Worm (Caenorhabditis elegans) whole organism, L2 larva: ENCODE data around the gene rsp-2.

Source experiments
- C34F6.9 ChIP-seq: fragments of 150-350 bp; optimal IDR thresholded peaks from 2 replicates; lab custom pipeline; 2014; ENCODE audit warnings: missing biosample characterization, missing genetic modification characterization
- ama-1 ChIP-seq: fragments of 150-350 bp; optimal IDR thresholded peaks from 2 replicates; lab custom pipeline; 2018; ENCODE audit warnings: inconsistent platforms
- ceh-16 ChIP-seq: fragments of 150-350 bp; optimal IDR thresholded peaks from 2 replicates; lab custom pipeline; 2014; ENCODE audit warnings: missing biosample characterization, missing genetic modification characterization
- crh-2 ChIP-seq: sonication (generic microtip); optimal IDR thresholded peaks from 2 replicates; lab custom pipeline; 2017; ENCODE audit warnings: missing biosample characterization, missing genetic modification characterization
- egl-27 ChIP-seq: sonication (generic microtip); optimal IDR thresholded peaks from 3 replicates; lab custom pipeline; 2017; ENCODE audit warnings: missing biosample characterization, missing genetic modification reagents, missing genetic modification characterization
- lin-13 ChIP-seq: fragments of 150-350 bp; optimal IDR thresholded peaks from 2 replicates; lab custom pipeline; 2014; ENCODE audit warnings: missing biosample characterization, missing genetic modification reagents, missing genetic modification characterization
- mdl-1 ChIP-seq, 2 experiments: fragments of 150-350 bp in 1 of 2; sonication (generic microtip) in 1 of 2; optimal IDR thresholded peaks; 2 replicates each; lab custom pipeline; 2017; ENCODE audit warnings: missing biosample characterization in 2 of 2, missing genetic modification characterization in 2 of 2
- nhr-10 ChIP-seq: sonication (generic microtip); optimal IDR thresholded peaks from 2 replicates; lab custom pipeline; 2017; ENCODE audit warnings: missing biosample characterization, missing genetic modification characterization
- nhr-11 ChIP-seq: fragments of 150-350 bp; optimal IDR thresholded peaks from 2 replicates; lab custom pipeline; 2014; ENCODE audit warnings: missing biosample characterization, missing genetic modification characterization
- snpc-4 ChIP-seq: fragments of 150-350 bp; optimal IDR thresholded peaks from 2 replicates; lab custom pipeline; 2014; ENCODE audit warnings: missing biosample characterization, missing genetic modification characterization

DNA sequence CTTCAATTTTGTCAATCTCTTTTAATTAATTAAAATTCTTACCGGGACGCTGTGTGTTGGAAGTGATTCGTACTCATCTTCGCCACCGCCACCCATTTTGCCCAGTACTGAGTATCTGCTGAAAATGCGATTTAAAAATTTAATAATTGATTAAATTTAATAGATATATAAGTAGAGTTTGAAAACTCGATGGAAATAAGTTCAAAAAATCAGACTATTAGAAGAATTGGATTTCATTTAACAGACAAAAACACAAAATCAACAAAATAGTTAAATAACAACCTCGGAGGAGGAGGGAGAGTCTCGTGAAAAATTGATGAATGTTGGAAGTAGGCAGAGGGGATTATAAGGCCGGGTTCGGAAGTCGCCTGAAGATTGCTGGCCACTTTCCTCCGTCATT, 19.2 kb upstream of the rsp-2 start, which contains the start of gene mfn-1:
- TF ChIP-seq nhr-10 (tag; lab: Kevin White, UChicago): no peak
- TF ChIP-seq lin-13 (GFP tag; lab: Kevin White, UChicago): no peak
- no peak for TF ChIP-seq ceh-16 (tag; lab: Kevin White, UChicago)
- no peak for TF ChIP-seq nhr-11 (tag; lab: Kevin White, UChicago)
- no peak for TF ChIP-seq snpc-4 (tag; lab: Kevin White, UChicago)
- TF ChIP-seq ama-1: no peak
- no peak for TF ChIP-seq egl-27 (tag; lab: Kevin White, UChicago)
- no peak for TF ChIP-seq crh-2 (tag; lab: Kevin White, UChicago)
- TF ChIP-seq C34F6.9 (tag; lab: Kevin White, UChicago): no peak
- no peak for TF ChIP-seq mdl-1 (tag; optimal IDR thresholded peaks at IDR 0.05; lab: Kevin White, UChicago)
